Fruit fly (Drosophila melanogaster): Measurements from ENCODE around the gene Sptr.

- no peak for TF ChIP-seq CTCF (optimal IDR thresholded peaks at IDR 0.05)
- no peak for TF ChIP-seq CG8478 (optimal IDR thresholded peaks at IDR 0.05)
Measured at dm6 chrX:8460232-8460631, 4.0 kb downstream of the Sptr start.
